Worm (Caenorhabditis elegans) whole organism, L2 larva: Measurements from ENCODE around the gene W09C2.9.

Experiments used
- R02D3.7 ChIP-seq: fragments of 150-350 bp; optimal IDR thresholded peaks from 2 replicates; lab custom pipeline; 2014; ENCODE audit warnings: missing biosample characterization, missing genetic modification characterization
- ZK546.5 ChIP-seq: sonication (generic microtip); optimal IDR thresholded peaks from 2 replicates; lab custom pipeline; 2017; ENCODE audit warnings: missing biosample characterization, missing genetic modification characterization
- ama-1 ChIP-seq: fragments of 150-350 bp; optimal IDR thresholded peaks from 2 replicates; lab custom pipeline; 2018; ENCODE audit warnings: inconsistent platforms
- blmp-1 ChIP-seq: sonication (generic microtip); optimal IDR thresholded peaks from 2 replicates; lab custom pipeline; 2017; ENCODE audit warnings: missing genetic modification characterization, mild to moderate bottlenecking, missing compliant biosample characterization, antibody characterized with exemption, moderate library complexity; ENCODE audit not compliant: insufficient read depth
- dmd-4 ChIP-seq: sonication (generic microtip); optimal IDR thresholded peaks from 2 replicates; lab custom pipeline; 2017; ENCODE audit warnings: missing biosample characterization, missing genetic modification characterization
- gmeb-1 ChIP-seq: fragments of 150-350 bp; optimal IDR thresholded peaks from 2 replicates; lab custom pipeline; 2014; ENCODE audit warnings: missing biosample characterization, missing genetic modification characterization
- lin-11 ChIP-seq: fragments of 150-350 bp; sonication (generic microtip); optimal IDR thresholded peaks from 2 replicates; lab custom pipeline; 2014; ENCODE audit warnings: missing biosample characterization, missing genetic modification characterization, inconsistent platforms, mixed read lengths
- lin-13 ChIP-seq: fragments of 150-350 bp; optimal IDR thresholded peaks from 2 replicates; lab custom pipeline; 2014; ENCODE audit warnings: missing biosample characterization, missing genetic modification reagents, missing genetic modification characterization
- lsy-2 ChIP-seq, 2 experiments: fragments of 150-350 bp in 1 of 2; sonication (generic microtip) in 1 of 2; optimal IDR thresholded peaks; 2 replicates each; lab custom pipeline; 2014 to 2017; ENCODE audit warnings: missing biosample characterization in 2 of 2, missing genetic modification characterization in 2 of 2
- mab-5 ChIP-seq: fragments of 150-350 bp; optimal IDR thresholded peaks from 2 replicates; lab custom pipeline; 2014; ENCODE audit warnings: missing biosample characterization, missing genetic modification characterization
- mbf-1 ChIP-seq: sonication (generic microtip); optimal IDR thresholded peaks from 2 replicates; lab custom pipeline; 2017; ENCODE audit warnings: missing biosample characterization, missing genetic modification characterization
- nhr-12 ChIP-seq: fragments of 150-350 bp; optimal IDR thresholded peaks from 2 replicates; lab custom pipeline; 2014; ENCODE audit warnings: missing biosample characterization, missing genetic modification characterization
- nhr-129 ChIP-seq: fragments of 150-350 bp; optimal IDR thresholded peaks from 2 replicates; lab custom pipeline; 2014; ENCODE audit warnings: missing biosample characterization, missing genetic modification characterization
- sma-3 ChIP-seq: sonication (generic microtip); optimal IDR thresholded peaks from 2 replicates; lab custom pipeline; 2016; ENCODE audit warnings: missing genetic modification reagents, missing genetic modification characterization, missing compliant biosample characterization
- sma-9 ChIP-seq, 2 experiments: fragments of 150-350 bp in 1 of 2; sonication (generic microtip) in 1 of 2; optimal IDR thresholded peaks; 2 replicates each; lab custom pipeline; 2014 to 2016; ENCODE audit warnings: missing genetic modification characterization in 2 of 2, mild to moderate bottlenecking in 1 of 2, missing biosample characterization in 1 of 2, missing compliant biosample characterization in 1 of 2, missing genetic modification reagents in 1 of 2, moderate library complexity in 1 of 2
- unc-39 ChIP-seq: fragments of 150-350 bp; optimal IDR thresholded peaks from 2 replicates; lab custom pipeline; 2014; ENCODE audit warnings: missing biosample characterization, missing genetic modification characterization
- ztf-11 ChIP-seq: sonication (generic microtip); optimal IDR thresholded peaks from 2 replicates; lab custom pipeline; 2017; ENCODE audit warnings: missing biosample characterization, missing genetic modification characterization

W09C2.9 gene

ce11 chrIV:9588784-9589457 lies 34.2 kb downstream of the W09C2.9 start, which contains the start of gene trcs-1:
Gene trcs-1 (minus strand): TSS chrIV:9588834.
- TF ChIP-seq nhr-129 (tag; lab: Kevin White, UChicago): no peak
- TF ChIP-seq mab-5 (tag; lab: Kevin White, UChicago): no peak
- TF ChIP-seq blmp-1 (tag; lab: Kevin White, UChicago): no peak
- TF ChIP-seq gmeb-1 (tag; lab: Kevin White, UChicago): no peak
- no peak for TF ChIP-seq sma-3

ce11 chrIV:9584352-9584751 lies 38.8 kb downstream of the W09C2.9 start:
- no peak for TF ChIP-seq lsy-2 (tag; optimal IDR thresholded peaks at IDR 0.05; lab: Kevin White, UChicago)
- TF ChIP-seq mbf-1 (tag; lab: Kevin White, UChicago): no peak
- no peak for TF ChIP-seq lin-11
- no peak for TF ChIP-seq dmd-4
- TF ChIP-seq blmp-1 (tag; lab: Kevin White, UChicago): no peak
- TF ChIP-seq lin-13 (GFP tag; lab: Kevin White, UChicago): no peak
- TF ChIP-seq ama-1 (lab: Kevin White, UChicago): no peak
- no peak for TF ChIP-seq unc-39 (tag; lab: Kevin White, UChicago)
- TF ChIP-seq gmeb-1 (tag; lab: Kevin White, UChicago): no peak
- no peak for TF ChIP-seq nhr-12 (tag; lab: Kevin White, UChicago)
- TF ChIP-seq ztf-11 (tag; lab: Kevin White, UChicago): no peak
- no peak for TF ChIP-seq sma-9 (GFP tag; optimal IDR thresholded peaks at IDR 0.05; lab: Kevin White, UChicago)
- no peak for TF ChIP-seq sma-9 (tag; optimal IDR thresholded peaks at IDR 0.05; lab: Kevin White, UChicago)
- TF ChIP-seq, all 48 proteins: peak for 0

- TF ChIP-seq mbf-1 (tag; lab: Kevin White, UChicago) (no peak), ZK546.5 (tag; lab: Kevin White, UChicago) (no peak), R02D3.7 (no peak), mab-5 (tag; lab: Kevin White, UChicago) (no peak)
These were observed 43.1 kb downstream of the W09C2.9 start, which contains the start of gene npr-2 for ce11 chrIV:9580021-9580420. Gene npr-2 (minus strand): TSS chrIV:9580121.
